Fruit fly (Drosophila melanogaster): ENCODE data around the gene CG3513.

dm6 chr2L:3682489-3682888 is 10.5 kb downstream of the CG3513 start:
- TF ChIP-seq Eip93F (GFP tag; optimal IDR thresholded peaks at IDR 0.05) (no peak), CG16779 (tag; optimal IDR thresholded peaks at IDR 0.05) (no peak), pdm3 (GFP tag; optimal IDR thresholded peaks at IDR 0.05) (no peak), CG8632 (GFP tag; optimal IDR thresholded peaks at IDR 0.05) (no peak)

All from whole organism, prepupa.